Worm (Caenorhabditis elegans) whole organism, L4 larva: Measurements from ENCODE around the gene C26E1.1.

Experiments
- R02D3.7 ChIP-seq: fragments of 150-350 bp; sonication (generic microtip); optimal IDR thresholded peaks from 3 replicates; lab custom pipeline; 2014; ENCODE audit warnings: missing biosample characterization, missing genetic modification characterization
- Y105C5A.15 ChIP-seq: fragments of 200-800 bp; sonication (Bioruptor generic); IDR thresholded peaks from 2 replicates; pipeline ENCODE4 v1.3.6; 2022; ENCODE audit warnings: missing genetic modification characterization, missing compliant biosample characterization
- ZK337.2 ChIP-seq: fragments of 200-800 bp; sonication (Bioruptor generic); IDR thresholded peaks from 2 replicates; pipeline ENCODE4 v1.3.6; 2022; ENCODE audit warnings: missing genetic modification reagents, missing genetic modification characterization, missing compliant biosample characterization
- ctbp-1 ChIP-seq: fragments of 200-800 bp; sonication (Bioruptor generic); IDR thresholded peaks from 2 replicates; pipeline ENCODE4 v1.3.6; 2022; ENCODE audit warnings: missing genetic modification reagents, missing genetic modification characterization, missing compliant biosample characterization
- daf-16 ChIP-seq, 3 experiments: sonication (generic microtip); optimal IDR thresholded peaks; 2 replicates each; lab custom pipeline; 2016 to 2017; ENCODE audit warnings: missing genetic modification characterization in 3 of 3, missing genetic modification reagents in 3 of 3, mild to moderate bottlenecking in 2 of 3, missing compliant biosample characterization in 2 of 3, missing biosample characterization in 1 of 3, moderate library complexity in 1 of 3
- dmd-8 ChIP-seq: fragments of 200-800 bp; sonication (Bioruptor generic); IDR thresholded peaks from 2 replicates; pipeline ENCODE4 v1.3.6; 2022; ENCODE audit warnings: missing genetic modification characterization, missing compliant biosample characterization
- dve-1 ChIP-seq: sonication (generic microtip); optimal IDR thresholded peaks from 2 replicates; lab custom pipeline; 2017; ENCODE audit warnings: antibody characterized with exemption, mild to moderate bottlenecking, missing genetic modification characterization, missing compliant biosample characterization; ENCODE audit not compliant: insufficient read depth
- hlh-30 ChIP-seq: sonication (generic microtip); optimal IDR thresholded peaks from 2 replicates; lab custom pipeline; 2017; ENCODE audit warnings: antibody characterized with exemption, mild to moderate bottlenecking, missing genetic modification characterization, missing compliant biosample characterization; ENCODE audit not compliant: insufficient read depth
- lim-7 ChIP-seq: fragments of 200-800 bp; sonication (Bioruptor generic); IDR thresholded peaks from 2 replicates; pipeline ENCODE4 v1.3.6; 2022; ENCODE audit warnings: missing genetic modification characterization, missing compliant biosample characterization
- mdl-1 ChIP-seq, 2 experiments: fragments of 150-350 bp in 1 of 2; sonication (generic microtip) in 1 of 2; optimal IDR thresholded peaks; 2 replicates each; lab custom pipeline; 2014 to 2017; ENCODE audit warnings: missing biosample characterization in 2 of 2, missing genetic modification characterization in 2 of 2
- mxl-2 ChIP-seq: fragments of 200-800 bp; sonication (Bioruptor generic); conservative IDR thresholded peaks from 2 replicates; pipeline ENCODE4 v1.3.6; 2022; ENCODE audit warnings: missing genetic modification reagents, missing genetic modification characterization, missing compliant biosample characterization
- nhr-11 ChIP-seq: fragments of 150-350 bp; optimal IDR thresholded peaks from 2 replicates; lab custom pipeline; 2014; ENCODE audit warnings: missing biosample characterization, missing genetic modification characterization
- nhr-6 ChIP-seq: fragments of 150-350 bp; optimal IDR thresholded peaks from 2 replicates; lab custom pipeline; 2014; ENCODE audit warnings: missing biosample characterization, missing genetic modification characterization
- php-3 ChIP-seq: fragments of 200-800 bp; sonication (Bioruptor generic); IDR thresholded peaks from 2 replicates; pipeline ENCODE4 v1.3.6; 2022; ENCODE audit warnings: missing genetic modification reagents, missing genetic modification characterization, missing compliant biosample characterization
- saeg-2 ChIP-seq: fragments of 200-800 bp; sonication (Bioruptor generic); IDR thresholded peaks from 2 replicates; pipeline ENCODE4 v1.3.6; 2022; ENCODE audit warnings: missing genetic modification reagents, missing genetic modification characterization, missing compliant biosample characterization
- tag-97 ChIP-seq: fragments of 200-800 bp; sonication (Bioruptor generic); IDR thresholded peaks from 2 replicates; pipeline ENCODE4 v1.3.6; 2022; ENCODE audit warnings: missing genetic modification characterization, missing compliant biosample characterization
- unc-39 ChIP-seq: sonication (generic microtip); optimal IDR thresholded peaks from 2 replicates; lab custom pipeline; 2017; ENCODE audit warnings: missing biosample characterization, missing genetic modification characterization
- unc-62 ChIP-seq, 3 experiments: fragments of 150-350 bp in 1 of 3; sonication (generic microtip); optimal IDR thresholded peaks in 2 of 3; peaks in 1 of 3; 1 replicate in 1 of 3; 2 replicates in 2 of 3; lab custom pipeline; 2014 to 2017; ENCODE audit warnings: missing biosample characterization in 3 of 3, missing genetic modification characterization in 3 of 3, missing genetic modification reagents in 3 of 3, missing genotype in 1 of 3
- zip-2 ChIP-seq: fragments of 150-350 bp; optimal IDR thresholded peaks from 2 replicates; lab custom pipeline; 2014; ENCODE audit warnings: missing biosample characterization, missing genetic modification characterization

C26E1.1 gene

DNA sequence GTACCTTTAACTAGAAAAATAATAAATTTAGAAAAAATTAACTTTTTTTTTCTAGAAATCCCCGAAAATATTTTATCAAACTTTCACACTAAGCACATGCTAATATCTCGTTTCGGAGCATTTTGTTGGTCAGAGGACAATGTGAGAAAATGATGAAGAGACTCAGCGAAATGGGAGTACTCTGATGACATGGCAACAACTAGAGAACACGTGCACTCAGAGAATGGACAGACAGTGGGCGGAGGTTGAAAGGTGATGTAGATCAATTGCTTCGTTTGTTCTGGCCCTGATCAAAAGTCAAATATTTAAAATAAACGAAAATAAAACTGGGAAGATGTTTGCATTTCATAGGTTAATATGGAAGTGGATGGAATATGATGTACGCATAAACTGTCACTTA lies 37.1 kb downstream of the C26E1.1 start:
- TF ChIP-seq lim-7 (GFP tag; lab: Robert Waterston, UW), result no peak
- peak; percentile 60 for TF ChIP-seq hlh-30

DNA sequence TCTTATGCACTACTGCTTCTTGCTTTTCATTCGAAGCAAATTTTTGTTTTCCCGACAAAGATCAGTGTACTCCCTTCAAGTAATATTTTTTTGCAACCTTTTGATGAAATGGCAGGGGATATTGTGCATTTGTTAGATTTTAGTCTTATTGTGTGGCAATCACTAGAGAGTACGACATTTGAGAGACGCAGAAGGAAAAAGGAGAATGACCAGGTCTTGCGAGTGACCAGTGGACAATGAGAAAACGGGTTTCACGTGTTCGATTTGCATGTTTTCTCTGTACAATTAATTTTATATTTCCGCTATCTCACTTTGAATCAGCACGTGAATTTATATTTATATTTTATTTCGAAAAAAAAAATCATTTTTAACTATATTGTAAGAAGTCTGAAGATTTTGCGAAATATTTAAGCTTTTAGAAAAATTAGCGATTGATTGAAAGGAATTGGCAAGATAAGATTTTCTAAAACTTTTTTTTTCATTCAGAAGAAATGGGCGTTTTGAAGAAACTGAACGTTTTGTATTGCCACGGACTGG lies 38.6 kb downstream of the C26E1.1 start, which contains the start of gene C50B6.9:
TSS of gene C50B6.9 (plus strand) at position 487 of the 537 bp plus-strand sequence.
- TF ChIP-seq mdl-1 (tag; optimal IDR thresholded peaks at IDR 0.05; lab: Kevin White, UChicago), result peak in 1 of 2 experiments; percentile 52
- TF ChIP-seq unc-62 (GFP tag; optimal IDR thresholded peaks at IDR 0.05 in 1 of 2; lab: Kevin White, UChicago), result peak in 1 of 2 experiments; percentile 28
- TF ChIP-seq unc-62 (tag; optimal IDR thresholded peaks at IDR 0.05; lab: Kevin White, UChicago), result no peak
- TF ChIP-seq hlh-30, result peak; percentile 80
- peak; percentile 14 for TF ChIP-seq nhr-6 (tag; lab: Kevin White, UChicago)
- no peak for TF ChIP-seq zip-2 (tag; lab: Kevin White, UChicago)

DNA sequence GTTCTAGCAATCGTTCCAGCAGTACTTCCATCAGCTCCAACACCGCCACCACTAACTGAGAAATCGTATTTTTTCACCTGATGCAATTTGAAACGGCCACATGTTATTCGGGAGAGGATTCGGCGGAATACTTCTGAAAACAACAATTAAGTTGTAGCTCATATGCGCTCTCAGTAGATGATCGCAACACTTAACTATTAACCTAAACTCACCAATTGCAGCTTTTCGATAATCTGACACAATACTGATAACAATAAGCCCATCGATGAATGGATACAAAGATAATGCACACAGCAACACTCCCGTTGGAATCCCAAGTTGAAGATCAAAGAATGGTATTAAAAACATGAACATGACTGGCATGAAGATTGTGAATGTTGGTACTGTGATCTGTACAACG lies 40.7 kb downstream of the C26E1.1 start:
- TF ChIP-seq unc-62 (GFP tag; optimal IDR thresholded peaks at IDR 0.05 in 1 of 2; lab: Kevin White, UChicago) (peak in 1 of 2 experiments; percentile 96), unc-62 (tag; optimal IDR thresholded peaks at IDR 0.05; lab: Kevin White, UChicago) (no peak), mxl-2 (GFP tag; lab: Robert Waterston, UW) (no peak)

DNA sequence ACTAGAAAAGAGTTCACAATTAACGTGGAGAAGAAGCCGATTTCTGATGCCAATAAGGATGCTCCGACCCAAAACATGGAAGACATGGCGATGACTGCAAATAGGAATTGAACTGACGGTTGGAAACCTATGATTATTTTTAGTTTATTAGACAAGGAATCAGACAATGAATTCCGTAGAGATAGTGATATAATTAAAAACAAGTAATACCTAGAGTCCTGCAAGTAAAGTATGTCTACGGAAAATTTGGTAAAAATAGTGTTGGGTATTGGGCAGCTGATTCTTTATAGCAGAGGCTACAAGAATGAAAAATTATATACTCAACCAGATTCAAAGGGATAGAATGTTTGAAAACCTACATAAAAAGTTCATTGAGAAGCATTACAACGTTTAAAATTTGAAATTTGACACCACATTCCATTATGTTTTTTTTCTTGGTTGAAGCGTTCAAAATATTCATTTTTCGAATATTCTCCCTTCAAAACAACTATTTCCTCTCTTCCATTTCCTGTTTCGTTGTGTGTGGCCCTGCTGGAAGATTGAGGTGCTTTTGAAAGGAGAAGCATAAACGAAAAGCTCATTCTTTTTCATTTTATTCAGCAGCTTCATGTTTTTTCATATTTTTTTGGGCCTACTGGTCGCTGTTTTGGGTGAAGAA lies 42.4 kb downstream of the C26E1.1 start, which contains the start of the genes str-4 and lgc-48:
TSS of gene str-4 (minus strand) at position 101 of the 658 bp plus-strand sequence.
TSS of gene lgc-48 (plus strand) at position 608 of the 658 bp plus-strand sequence.
- TF ChIP-seq Y105C5A.15 (GFP tag; lab: Robert Waterston, UW) (no peak), dve-1 (no peak), saeg-2 (GFP tag; lab: Robert Waterston, UW) (no peak), unc-39 (tag; lab: Kevin White, UChicago) (no peak), daf-16 (GFP tag; optimal IDR thresholded peaks at IDR 0.05; lab: Kevin White, UChicago) (no peak), daf-16 (tag; optimal IDR thresholded peaks at IDR 0.05; lab: Kevin White, UChicago) (no peak), tag-97 (no peak), dmd-8 (no peak), unc-62 (GFP tag; optimal IDR thresholded peaks at IDR 0.05 in 1 of 2; lab: Kevin White, UChicago) (peak in 1 of 2 experiments; percentile 11), unc-62 (tag; optimal IDR thresholded peaks at IDR 0.05; lab: Kevin White, UChicago) (no peak)

DNA sequence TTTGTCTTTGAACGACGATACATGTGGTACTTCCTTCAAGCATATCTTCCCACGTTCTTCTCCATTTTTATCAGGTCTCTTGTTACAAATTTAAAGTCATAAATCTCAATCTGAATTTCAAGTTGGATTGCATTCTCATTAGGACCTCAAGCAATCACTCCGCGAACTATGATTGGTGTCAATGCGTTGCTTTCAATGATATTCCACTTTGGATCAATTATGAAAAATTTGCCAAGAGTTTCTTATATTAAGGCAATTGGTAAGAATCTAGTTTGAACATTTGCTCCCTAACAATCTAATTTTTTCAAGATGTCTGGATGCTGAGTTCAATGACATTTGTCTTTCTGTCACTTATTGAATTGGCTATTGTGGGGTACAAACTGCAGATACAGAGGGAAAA lies 44.9 kb downstream of the C26E1.1 start:
- TF ChIP-seq unc-62 (GFP tag; optimal IDR thresholded peaks at IDR 0.05 in 1 of 2; lab: Kevin White, UChicago), result peak in 1 of 2 experiments; percentile 94
- TF ChIP-seq unc-62 (tag; optimal IDR thresholded peaks at IDR 0.05; lab: Kevin White, UChicago), result no peak
- TF ChIP-seq ctbp-1 (GFP tag; lab: Robert Waterston, UW), result no peak
- no peak for TF ChIP-seq Y105C5A.15 (GFP tag; lab: Robert Waterston, UW)
- no peak for TF ChIP-seq ZK337.2 (GFP tag; lab: Robert Waterston, UW)
- TF ChIP-seq, all 104 proteins: peak for 1

DNA sequence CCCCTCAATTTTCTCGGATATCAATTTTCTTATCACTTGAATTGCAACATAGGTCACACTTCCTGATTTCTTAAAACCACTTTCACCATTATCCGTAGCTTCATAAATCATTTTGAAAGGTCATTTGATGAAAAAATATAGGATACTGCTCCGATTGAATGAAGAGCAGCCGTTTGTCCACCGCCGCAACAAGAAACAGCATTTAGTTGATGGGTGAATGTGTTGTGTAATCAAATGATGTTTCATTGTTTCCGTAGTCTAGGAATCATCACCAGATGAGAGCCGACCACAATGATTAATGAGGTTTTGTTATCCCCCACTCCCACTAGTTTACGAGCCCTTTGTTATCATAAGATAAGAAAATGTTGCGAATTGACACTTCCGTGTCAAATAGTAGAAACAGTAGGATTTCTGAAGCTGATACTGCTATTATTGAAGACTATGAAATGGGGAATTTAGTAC lies 48.6 kb downstream of the C26E1.1 start, which contains the start of gene twk-43:
TSS of gene twk-43 (plus strand) at position 412 of the 462 bp plus-strand sequence.
- peak in 1 of 2 experiments; percentile 44 for TF ChIP-seq daf-16 (GFP tag; optimal IDR thresholded peaks at IDR 0.05; lab: Kevin White, UChicago)
- no peak for TF ChIP-seq daf-16 (tag; optimal IDR thresholded peaks at IDR 0.05; lab: Kevin White, UChicago)
- TF ChIP-seq R02D3.7 (tag; lab: Kevin White, UChicago), result no peak
- peak; percentile 26 for TF ChIP-seq nhr-11 (tag; lab: Kevin White, UChicago)
- TF ChIP-seq unc-62 (GFP tag; optimal IDR thresholded peaks at IDR 0.05 in 1 of 2; lab: Kevin White, UChicago), result peak in 1 of 2 experiments; percentile 78
- no peak for TF ChIP-seq unc-62 (tag; optimal IDR thresholded peaks at IDR 0.05; lab: Kevin White, UChicago)
- 0 out of 2 replicates have a peak, but pooled peaks have one; percentile 37 for TF ChIP-seq php-3 (GFP tag; lab: Robert Waterston, UW)
